Fruit fly (Drosophila melanogaster) whole organism, prepupa: ENCODE results near the gene AstC.

Experiments
- Blimp-1 ChIP-seq: fragments of 200-800 bp; sonication (Bioruptor generic); optimal IDR thresholded peaks from 3 replicates; lab custom pipeline; 2017; ENCODE audit warnings: missing biosample characterization, missing genetic modification characterization, mild to moderate bottlenecking, moderate library complexity, missing genetic modification reagents
- CG10631 ChIP-seq: fragments of 200-800 bp; sonication (Bioruptor generic); optimal IDR thresholded peaks from 2 replicates; lab custom pipeline; 2016; ENCODE audit warnings: missing biosample characterization, missing genetic modification characterization
- CG11902 ChIP-seq: fragments of 200-800 bp; sonication (Bioruptor generic); optimal IDR thresholded peaks from 3 replicates; lab custom pipeline; 2016; ENCODE audit warnings: missing biosample characterization, missing genetic modification characterization
- CG1621 ChIP-seq: fragments of 200-800 bp; sonication (Bioruptor generic); optimal IDR thresholded peaks from 3 replicates; lab custom pipeline; 2018; ENCODE audit warnings: missing biosample characterization, mild to moderate bottlenecking, missing genetic modification characterization
- CG16779 ChIP-seq: fragments of 200-800 bp; sonication (Bioruptor generic); optimal IDR thresholded peaks from 3 replicates; lab custom pipeline; 2017; ENCODE audit warnings: missing biosample characterization, mild to moderate bottlenecking, missing genetic modification characterization
- CG31627 ChIP-seq: fragments of 200-800 bp; sonication (Bioruptor generic); optimal IDR thresholded peaks from 3 replicates; lab custom pipeline; 2016; ENCODE audit warnings: missing biosample characterization, missing genetic modification characterization
- CG32006 ChIP-seq: fragments of 200-800 bp; sonication (Bioruptor generic); optimal IDR thresholded peaks from 3 replicates; lab custom pipeline; 2017; ENCODE audit warnings: missing biosample characterization, mild to moderate bottlenecking, missing genetic modification characterization
- CG34406 ChIP-seq: fragments of 200-800 bp; sonication (Bioruptor generic); optimal IDR thresholded peaks from 3 replicates; lab custom pipeline; 2016; ENCODE audit warnings: missing biosample characterization, missing genetic modification characterization
- CG3919 ChIP-seq: fragments of 200-800 bp; sonication (Bioruptor generic); optimal IDR thresholded peaks from 3 replicates; lab custom pipeline; 2016; ENCODE audit warnings: missing biosample characterization, missing genetic modification characterization
- CG4318 ChIP-seq: fragments of 200-800 bp; sonication (Bioruptor generic); optimal IDR thresholded peaks from 3 replicates; lab custom pipeline; 2017; ENCODE audit warnings: missing biosample characterization, mild to moderate bottlenecking, missing genetic modification characterization
- CG6163 ChIP-seq: fragments of 200-800 bp; sonication (Bioruptor generic); IDR thresholded peaks from 3 replicates; pipeline ENCODE4 v1.3.6; 2022; ENCODE audit warnings: missing biosample characterization, missing genetic modification characterization
- CG6276 ChIP-seq: fragments of 200-800 bp; sonication (Bioruptor generic); optimal IDR thresholded peaks from 2 replicates; lab custom pipeline; 2017; ENCODE audit warnings: missing biosample characterization, mild to moderate bottlenecking, missing genetic modification characterization
- CG6808 ChIP-seq: fragments of 200-800 bp; sonication (Bioruptor generic); optimal IDR thresholded peaks from 3 replicates; lab custom pipeline; 2017; ENCODE audit warnings: missing biosample characterization, missing genetic modification characterization, mild to moderate bottlenecking, moderate library complexity, missing genetic modification reagents
- CG6854 ChIP-seq: fragments of 200-800 bp; sonication (Bioruptor generic); optimal IDR thresholded peaks from 2 replicates; lab custom pipeline; 2017; ENCODE audit warnings: missing biosample characterization, mild to moderate bottlenecking, missing genetic modification characterization
- CG7368 ChIP-seq: fragments of 200-800 bp; sonication (Bioruptor generic); optimal IDR thresholded peaks from 3 replicates; lab custom pipeline; 2016; ENCODE audit warnings: missing biosample characterization, missing genetic modification characterization
- CG8119 ChIP-seq: fragments of 200-800 bp; sonication (Bioruptor generic); IDR thresholded peaks from 3 replicates; pipeline ENCODE4 v1.3.6; 2022; ENCODE audit warnings: missing biosample characterization, missing genetic modification characterization
- CG8632 ChIP-seq: fragments of 200-800 bp; sonication (Bioruptor generic); optimal IDR thresholded peaks from 3 replicates; lab custom pipeline; 2016; ENCODE audit warnings: missing biosample characterization, missing genetic modification characterization
- CG9139 ChIP-seq: fragments of 200-800 bp; sonication (Bioruptor generic); optimal IDR thresholded peaks from 3 replicates; lab custom pipeline; 2017; ENCODE audit warnings: missing biosample characterization, mild to moderate bottlenecking, missing genetic modification characterization
- Eip93F ChIP-seq: fragments of 200-800 bp; sonication (Bioruptor generic); optimal IDR thresholded peaks from 2 replicates; lab custom pipeline; 2016; ENCODE audit warnings: missing biosample characterization, mild to moderate bottlenecking, missing genetic modification characterization
- Ets21C ChIP-seq: fragments of 200-800 bp; sonication (Bioruptor generic); optimal IDR thresholded peaks from 3 replicates; lab custom pipeline; 2016; ENCODE audit warnings: missing biosample characterization, missing genetic modification characterization
- Ets96B ChIP-seq: fragments of 200-800 bp; optimal IDR thresholded peaks from 2 replicates; lab custom pipeline; 2019; ENCODE audit warnings: missing biosample characterization, mild to moderate bottlenecking, missing genetic modification characterization, moderate library complexity
- Hr38 ChIP-seq: sonication (Bioruptor generic); optimal IDR thresholded peaks from 2 replicates; lab custom pipeline; 2016; ENCODE audit warnings: missing biosample characterization, missing genetic modification characterization
- Hr4 ChIP-seq: fragments of 200-800 bp; sonication (Bioruptor generic); optimal IDR thresholded peaks from 3 replicates; lab custom pipeline; 2016; ENCODE audit warnings: missing biosample characterization, missing genetic modification characterization
- Met ChIP-seq: fragments of 200-800 bp; sonication (Bioruptor generic); optimal IDR thresholded peaks from 3 replicates; lab custom pipeline; 2016; ENCODE audit warnings: missing biosample characterization, missing genetic modification characterization
- OdsH ChIP-seq: fragments of 200-800 bp; sonication (Bioruptor generic); optimal IDR thresholded peaks from 3 replicates; lab custom pipeline; 2016; ENCODE audit warnings: missing biosample characterization, missing genetic modification characterization
- Smox ChIP-seq: fragments of 200-800 bp; sonication (Bioruptor generic); optimal IDR thresholded peaks from 3 replicates; lab custom pipeline; 2016; ENCODE audit warnings: missing biosample characterization, missing genetic modification characterization
- Sox102F ChIP-seq: fragments of 200-800 bp; sonication (Bioruptor generic); optimal IDR thresholded peaks from 2 replicates; lab custom pipeline; 2016; ENCODE audit warnings: missing biosample characterization, mild to moderate bottlenecking, missing genetic modification characterization
- Sox14 ChIP-seq: fragments of 200-800 bp; sonication (Bioruptor generic); optimal IDR thresholded peaks from 3 replicates; lab custom pipeline; 2016; ENCODE audit warnings: missing biosample characterization, missing genetic modification characterization
- Sox15 ChIP-seq: fragments of 200-800 bp; sonication (Bioruptor generic); optimal IDR thresholded peaks from 3 replicates; lab custom pipeline; 2016; ENCODE audit warnings: missing biosample characterization, missing genetic modification characterization
- achi ChIP-seq: fragments of 200-800 bp; sonication (Bioruptor generic); optimal IDR thresholded peaks from 3 replicates; lab custom pipeline; 2016; ENCODE audit warnings: missing biosample characterization, missing genetic modification characterization
- acj6 ChIP-seq: fragments of 200-800 bp; sonication (Bioruptor generic); optimal IDR thresholded peaks from 3 replicates; lab custom pipeline; 2016; ENCODE audit warnings: missing biosample characterization, missing genetic modification characterization
- dac ChIP-seq: fragments of 200-800 bp; sonication (Bioruptor generic); optimal IDR thresholded peaks from 2 replicates; lab custom pipeline; 2017; ENCODE audit warnings: missing biosample characterization, mild to moderate bottlenecking, missing genetic modification characterization
- eg ChIP-seq: fragments of 200-800 bp; sonication (Bioruptor generic); IDR thresholded peaks from 3 replicates; pipeline ENCODE4 v1.3.6; 2022; ENCODE audit warnings: missing biosample characterization, missing genetic modification characterization
- esn ChIP-seq: fragments of 200-800 bp; sonication (Bioruptor generic); optimal IDR thresholded peaks from 2 replicates; lab custom pipeline; 2016; ENCODE audit warnings: missing biosample characterization, mild to moderate bottlenecking, missing genetic modification characterization, moderate library complexity
- fd85E ChIP-seq: fragments of 200-800 bp; sonication (Bioruptor generic); optimal IDR thresholded peaks from 3 replicates; lab custom pipeline; 2016; ENCODE audit warnings: missing biosample characterization, missing genetic modification characterization
- fkh ChIP-seq: fragments of 200-800 bp; sonication (Bioruptor generic); optimal IDR thresholded peaks from 3 replicates; lab custom pipeline; 2017; ENCODE audit warnings: missing biosample characterization, mild to moderate bottlenecking, missing genetic modification characterization, moderate library complexity
- lz ChIP-seq: fragments of 200-800 bp; sonication (Bioruptor generic); optimal IDR thresholded peaks from 3 replicates; lab custom pipeline; 2016; ENCODE audit warnings: missing biosample characterization, missing genetic modification characterization
- net ChIP-seq: fragments of 200-800 bp; sonication (Bioruptor generic); optimal IDR thresholded peaks from 3 replicates; lab custom pipeline; 2016; ENCODE audit warnings: missing biosample characterization, missing genetic modification characterization
- pdm3 ChIP-seq: fragments of 200-800 bp; sonication (Bioruptor generic); optimal IDR thresholded peaks from 3 replicates; lab custom pipeline; 2016; ENCODE audit warnings: missing biosample characterization, missing genetic modification characterization
- salr ChIP-seq, 2 experiments: fragments of 200-800 bp; sonication (Bioruptor generic); optimal IDR thresholded peaks; 3 replicates each; lab custom pipeline; 2016 to 2018; ENCODE audit warnings: missing biosample characterization in 2 of 2, missing genetic modification characterization in 2 of 2, mild to moderate bottlenecking in 1 of 2
- spab ChIP-seq: fragments of 200-800 bp; sonication (Bioruptor generic); optimal IDR thresholded peaks from 2 replicates; lab custom pipeline; 2017; ENCODE audit warnings: missing biosample characterization, mild to moderate bottlenecking, missing genetic modification characterization, missing genetic modification reagents
- svp ChIP-seq: fragments of 200-800 bp; sonication (Bioruptor generic); peaks from one replicate; lab custom pipeline; 2016; ENCODE audit warnings: missing biosample characterization, missing genetic modification characterization

The AstC gene

DNA sequence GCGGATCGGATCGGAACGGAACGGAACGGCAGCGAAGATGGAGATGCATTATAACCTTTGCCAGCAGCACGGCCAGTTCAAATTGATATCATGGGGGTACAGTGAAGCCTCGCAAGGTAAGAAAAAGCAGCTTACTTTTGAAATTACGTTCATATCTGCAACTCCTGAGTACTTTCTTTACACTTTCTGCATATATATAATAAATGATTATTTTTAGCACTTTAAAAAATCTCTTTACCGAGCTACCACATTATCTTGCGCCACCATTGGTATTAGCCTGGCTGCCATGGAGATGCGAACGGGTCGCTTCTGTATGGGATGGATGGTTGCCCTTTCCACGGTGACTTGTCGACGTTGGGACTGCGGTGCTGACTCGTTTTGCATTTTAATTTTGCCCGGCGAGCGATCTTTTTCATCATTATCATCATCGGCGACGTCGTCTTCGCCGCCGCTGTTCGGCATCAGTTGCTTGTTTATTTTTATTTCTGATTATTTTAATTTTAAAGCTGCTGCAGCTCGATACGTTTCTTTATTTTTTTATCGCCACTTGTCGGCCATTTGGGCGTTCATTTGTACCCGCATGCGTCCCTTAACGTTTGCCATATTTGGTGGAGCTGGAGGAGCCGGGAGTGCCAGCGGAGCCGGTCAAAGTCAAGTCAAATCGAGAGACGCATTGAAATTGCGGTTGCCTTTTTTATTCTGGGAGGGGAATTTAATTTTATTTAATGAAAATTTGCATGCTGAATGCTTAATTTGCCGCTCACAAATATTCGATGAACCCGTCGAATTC, 28.0 kb downstream of the AstC start (continued):
- TF ChIP-seq salr (GFP tag; optimal IDR thresholded peaks at IDR 0.05; lab: Kevin White, UChicago) (peak; percentile 33 to 71), CG6163 (GFP tag; lab: Robert Waterston, UW) (peak; percentile 94), Sox15 (peak; percentile 90), Smox (peak; percentile 91), CG6276 (GFP tag; lab: Kevin White, UChicago) (peak; percentile 52), OdsH (GFP tag; lab: Kevin White, UChicago) (peak; percentile 92), pdm3 (GFP tag; lab: Kevin White, UChicago) (peak; percentile 90), CG32006 (GFP tag; lab: Kevin White, UChicago) (peak; percentile 50), achi (GFP tag; lab: Kevin White, UChicago) (peak; percentile 88), CG10631 (GFP tag; lab: Kevin White, UChicago) (peak; percentile 90), CG1621 (tag; lab: Kevin White, UChicago) (peak; percentile 86), CG8632 (GFP tag; lab: Kevin White, UChicago) (peak; percentile 86), dac (GFP tag; lab: Kevin White, UChicago) (peak; percentile 6), Ets96B (tag; lab: Kevin White, UChicago) (peak; percentile 91), Sox102F (GFP tag; lab: Kevin White, UChicago) (peak; percentile 91), svp (GFP tag; lab: Kevin White, UChicago) (peak; percentile 100), Met (GFP tag; lab: Kevin White, UChicago) (peak; percentile 94), Sox14 (GFP tag; lab: Kevin White, UChicago) (peak; percentile 86), CG11902 (GFP tag; lab: Kevin White, UChicago) (peak; percentile 93), spab (peak; percentile 88), fkh (no peak), CG4318 (GFP tag; lab: Kevin White, UChicago) (no peak), Blimp-1 (GFP tag; lab: Kevin White, UChicago) (peak; percentile 62), lz (GFP tag; lab: Kevin White, UChicago) (peak; percentile 91), CG8119 (peak; percentile 42; the same call in 2 of the 3 replicates), CG3919 (GFP tag; lab: Kevin White, UChicago) (peak; percentile 92), fd85E (peak; percentile 79), acj6 (GFP tag; lab: Kevin White, UChicago) (peak; percentile 94), esn (GFP tag; lab: Kevin White, UChicago) (peak; percentile 93), Eip93F (GFP tag; lab: Kevin White, UChicago) (peak; percentile 61), Hr38 (no peak), CG34406 (GFP tag; lab: Kevin White, UChicago) (peak; percentile 89), CG6808 (GFP tag; lab: Kevin White, UChicago) (peak; percentile 90), CG7368 (peak; percentile 85), CG6854 (GFP tag; lab: Kevin White, UChicago) (peak; percentile 84), Hr4 (GFP tag; lab: Kevin White, UChicago) (peak; percentile 59), CG16779 (peak; percentile 73), Ets21C (GFP tag; lab: Kevin White, UChicago) (peak; percentile 82), eg (GFP tag; lab: Robert Waterston, UW) (peak; percentile 70), net (GFP tag; lab: Kevin White, UChicago) (peak; percentile 85), CG31627 (GFP tag; lab: Kevin White, UChicago) (peak; percentile 90), CG9139 (peak; percentile 79)
